Worm (Caenorhabditis elegans) whole organism, late embryonic: ENCODE data around the gene col-151.

ENCODE experiments used
- ahr-1 ChIP-seq: sonication (generic microtip); optimal IDR thresholded peaks from 2 replicates; lab custom pipeline; 2016; ENCODE audit warnings: missing genetic modification characterization, missing compliant biosample characterization
- ama-1 ChIP-seq: fragments of 150-350 bp; optimal IDR thresholded peaks from 2 replicates; lab custom pipeline; 2014
- ceh-45 ChIP-seq: fragments of 200-800 bp; sonication (Bioruptor generic); IDR thresholded peaks from 2 replicates; pipeline ENCODE4 v1.3.6; 2022; ENCODE audit warnings: missing genetic modification reagents, missing genetic modification characterization, missing compliant biosample characterization
- ceh-6 ChIP-seq: fragments of 200-800 bp; sonication (Bioruptor generic); optimal IDR thresholded peaks from 2 replicates; lab custom pipeline; 2018; ENCODE audit warnings: mild to moderate bottlenecking, missing genetic modification characterization, missing compliant biosample characterization
- che-1 ChIP-seq: sonication (generic microtip); optimal IDR thresholded peaks from 2 replicates; lab custom pipeline; 2016; ENCODE audit warnings: mild to moderate bottlenecking, missing genetic modification characterization, missing compliant biosample characterization
- hlh-6 ChIP-seq: sonication (generic microtip); optimal IDR thresholded peaks from 2 replicates; lab custom pipeline; 2016; ENCODE audit warnings: missing genotype, missing genetic modification characterization, missing compliant biosample characterization
- pag-3 ChIP-seq: sonication (generic microtip); optimal IDR thresholded peaks from 2 replicates; lab custom pipeline; 2016; ENCODE audit warnings: missing compliant biosample characterization, missing genetic modification characterization, borderline replicate concordance
- rnt-1 ChIP-seq: sonication (generic microtip); optimal IDR thresholded peaks from 2 replicates; lab custom pipeline; 2016; ENCODE audit warnings: missing genetic modification characterization, missing compliant biosample characterization
- sox-2 ChIP-seq: fragments of 200-800 bp; sonication (Bioruptor generic); IDR thresholded peaks from 2 replicates; pipeline ENCODE4 v1.3.6; 2022; ENCODE audit warnings: missing genetic modification reagents, missing genetic modification characterization, missing compliant biosample characterization
- ttx-3 ChIP-seq: sonication (generic microtip); optimal IDR thresholded peaks from 2 replicates; lab custom pipeline; 2016; ENCODE audit warnings: missing genetic modification reagents, missing genetic modification characterization, missing compliant biosample characterization
- unc-55 ChIP-seq: sonication (generic microtip); optimal IDR thresholded peaks from 2 replicates; lab custom pipeline; 2017; ENCODE audit warnings: missing biosample characterization, missing genetic modification reagents, missing genetic modification characterization

DNA sequence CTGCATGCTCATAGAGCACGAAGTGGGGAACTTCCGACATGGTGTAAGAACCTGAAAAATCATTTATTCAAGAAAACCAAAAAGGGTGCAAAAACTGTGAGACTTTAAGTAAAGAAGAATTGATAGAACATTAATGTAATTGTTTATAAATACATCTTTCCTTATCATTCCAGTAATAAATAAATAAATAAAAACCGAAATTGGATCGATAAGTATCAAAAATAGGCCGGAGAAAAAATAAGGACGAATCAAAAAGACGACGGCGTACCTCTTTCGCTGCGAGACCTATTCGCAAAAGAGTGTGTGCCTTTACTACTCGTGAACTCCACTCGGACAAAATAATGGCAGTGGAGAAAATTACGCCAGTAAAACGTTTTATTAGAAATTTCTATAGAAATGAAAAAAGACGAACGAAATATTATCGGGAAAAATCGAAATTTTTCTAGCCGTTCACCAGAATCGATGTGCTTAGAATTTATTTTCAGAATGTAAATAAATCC lies 42.0 kb downstream of the col-151 start, which contains the start of gene nol-56:
- TF ChIP-seq hlh-6 (tag; lab: Kevin White, UChicago) (no peak), sox-2 (GFP tag; lab: Robert Waterston, UW) (no peak), pag-3 (tag; lab: Kevin White, UChicago) (no peak), ama-1 (lab: Kevin White, UChicago) (no peak), ahr-1 (no peak), che-1 (tag; lab: Kevin White, UChicago) (no peak), ceh-6 (GFP tag; lab: Kevin White, UChicago) (no peak), unc-55 (GFP tag; lab: Kevin White, UChicago) (no peak), ceh-45 (GFP tag; lab: Robert Waterston, UW) (no peak), ttx-3 (no peak), rnt-1 (tag; lab: Kevin White, UChicago) (no peak)
